Fruit fly (Drosophila melanogaster) whole organism: ENCODE results near the gene mus101.

Source experiments
- CG8478 ChIP-seq: fragments of >200 bp; optimal IDR thresholded peaks from 2 replicates; lab custom pipeline; 2018; ENCODE audit warnings: inconsistent platforms
- pan ChIP-seq: fragments of >200 bp; optimal IDR thresholded peaks from 2 replicates; lab custom pipeline; 2017
- psq ChIP-seq: fragments of >200 bp; optimal IDR thresholded peaks from 2 replicates; lab custom pipeline; 2017
- usp ChIP-seq: fragments of >200 bp; optimal IDR thresholded peaks from 2 replicates; lab custom pipeline; 2017; ENCODE audit warnings: missing biosample characterization, missing genetic modification characterization, mixed read lengths

DNA sequence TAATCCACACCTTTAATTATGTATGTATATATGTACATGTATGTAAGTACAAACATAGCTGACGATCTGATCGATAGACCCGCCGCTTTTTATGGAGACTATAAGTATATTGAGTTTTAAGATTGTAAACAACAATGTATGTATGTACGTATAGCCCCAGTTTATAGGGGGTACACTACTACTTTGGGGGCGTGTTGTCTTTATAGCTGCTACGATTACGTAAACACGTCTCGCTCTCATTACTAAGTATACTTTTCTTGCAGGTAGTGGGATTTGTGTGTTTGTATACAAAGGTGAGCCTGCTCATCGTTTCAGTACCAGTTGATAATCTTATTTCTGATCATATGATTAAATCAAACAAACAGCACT lies 27.8 kb downstream of the mus101 start:
- TF ChIP-seq usp (GFP tag; lab: Kevin White, UChicago) = no peak
- no peak for TF ChIP-seq CG8478
- no peak for TF ChIP-seq pan (lab: Kevin White, UChicago)
- TF ChIP-seq psq (lab: Kevin White, UChicago) = no peak
